Worm (Caenorhabditis elegans) whole organism, L4/young adult: ENCODE results near the gene idpp-11.

Source experiments
- W03F9.2 ChIP-seq: fragments of 150-350 bp; optimal IDR thresholded peaks from 2 replicates; lab custom pipeline; 2014; ENCODE audit warnings: missing biosample characterization, missing genetic modification characterization
- dao-5 ChIP-seq: sonication (generic microtip); optimal IDR thresholded peaks from 2 replicates; lab custom pipeline; 2016; ENCODE audit warnings: missing genotype, missing genetic modification characterization, moderate library complexity, missing compliant biosample characterization
- him-1 ChIP-seq: sonication (generic microtip); optimal IDR thresholded peaks from 2 replicates; lab custom pipeline; 2016; ENCODE audit warnings: missing genotype, missing genetic modification reagents, missing genetic modification characterization, missing compliant biosample characterization

DNA sequence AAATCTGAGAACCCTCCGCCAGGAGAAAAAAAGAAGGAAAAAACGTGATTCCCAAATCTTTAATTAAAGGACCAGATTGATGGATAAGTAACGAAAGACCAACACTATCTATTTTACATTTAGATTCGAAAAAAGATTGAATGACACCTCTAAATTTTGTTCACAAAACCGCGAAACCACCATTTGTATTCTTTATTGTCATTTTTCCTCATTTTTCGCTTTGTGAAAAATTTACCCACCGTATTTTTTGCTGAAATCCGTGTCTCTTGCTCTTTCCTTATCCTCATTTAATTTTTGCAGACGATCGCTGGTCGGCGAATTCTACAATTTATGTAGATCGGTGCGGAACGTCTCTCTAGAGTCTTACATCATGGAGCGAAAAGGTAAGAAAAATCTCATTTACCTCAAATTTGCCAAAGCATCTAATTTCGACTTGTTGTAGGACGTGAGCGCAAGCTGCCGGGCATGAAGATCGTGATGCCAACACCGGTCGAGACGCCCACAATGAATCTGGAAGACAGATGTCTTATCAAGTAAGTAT, 25.8 kb upstream of the idpp-11 start, which contains the start of the genes sek-1 and R03G5.6:
- TF ChIP-seq him-1 (no peak), dao-5 (no peak), W03F9.2 (no peak)
